Fruit fly (Drosophila melanogaster) whole organism, embryonic: ENCODE results near the gene CG4025.
A peak's percentile ranks its signal among the peaks of the same experiment; 100 is the strongest.

Experiments
- Blimp-1 ChIP-seq: fragments of 200-800 bp; sonication (Bioruptor generic); optimal IDR thresholded peaks from 3 replicates; lab custom pipeline; 2018; ENCODE audit warnings: missing biosample characterization, missing genetic modification characterization, mild to moderate bottlenecking, moderate library complexity, missing genetic modification reagents
- CG10209 ChIP-seq: fragments of 200-800 bp; sonication (Bioruptor generic); optimal IDR thresholded peaks from 3 replicates; lab custom pipeline; 2017; ENCODE audit warnings: missing biosample characterization, mild to moderate bottlenecking, missing genetic modification characterization, missing genetic modification reagents
- CG11695 ChIP-seq: fragments of 200-800 bp; sonication (Bioruptor generic); IDR thresholded peaks from 3 replicates; pipeline ENCODE4 v1.3.6; 2022; ENCODE audit warnings: missing biosample characterization, missing genetic modification characterization
- CG14710 ChIP-seq: fragments of 200-800 bp; sonication (Bioruptor generic); optimal IDR thresholded peaks from 3 replicates; lab custom pipeline; 2019; ENCODE audit warnings: missing biosample characterization, mild to moderate bottlenecking, missing genetic modification characterization, moderate library complexity
- CG1529 ChIP-seq: fragments of 200-800 bp; sonication (Bioruptor generic); optimal IDR thresholded peaks from 3 replicates; lab custom pipeline; 2018; ENCODE audit warnings: missing biosample characterization, missing genetic modification characterization
- CG1603 ChIP-seq: fragments of 200-800 bp; sonication (Bioruptor generic); optimal IDR thresholded peaks from 2 replicates; lab custom pipeline; 2019; ENCODE audit warnings: missing biosample characterization, mild to moderate bottlenecking, missing genetic modification characterization, moderate library complexity
- CG17328 ChIP-seq: fragments of 200-800 bp; sonication (Bioruptor generic); IDR thresholded peaks from 2 replicates; pipeline ENCODE4 v1.3.6; 2022; ENCODE audit warnings: missing biosample characterization, missing genetic modification characterization
- CG17359 ChIP-seq: fragments of 200-800 bp; sonication (Bioruptor generic); optimal IDR thresholded peaks from 3 replicates; lab custom pipeline; 2018; ENCODE audit warnings: missing biosample characterization, mild to moderate bottlenecking, missing genetic modification characterization, moderate library complexity
- CG18262 ChIP-seq: fragments of 200-800 bp; optimal IDR thresholded peaks from 3 replicates; lab custom pipeline; 2019; ENCODE audit warnings: missing biosample characterization, mild to moderate bottlenecking, missing genetic modification characterization, moderate library complexity
- CG1832 ChIP-seq: fragments of 200-800 bp; sonication (Bioruptor generic); optimal IDR thresholded peaks from 2 replicates; lab custom pipeline; 2017; ENCODE audit warnings: missing biosample characterization, mild to moderate bottlenecking, missing genetic modification characterization, inconsistent platforms
- CG18619 ChIP-seq: fragments of 200-800 bp; sonication (Bioruptor generic); optimal IDR thresholded peaks from 3 replicates; lab custom pipeline; 2017; ENCODE audit warnings: missing biosample characterization, mild to moderate bottlenecking, missing genetic modification characterization
- CG2712 ChIP-seq: fragments of 200-800 bp; optimal IDR thresholded peaks from 3 replicates; lab custom pipeline; 2019; ENCODE audit warnings: missing biosample characterization, mild to moderate bottlenecking, missing genetic modification characterization, moderate library complexity
- CG32532 ChIP-seq: fragments of 200-800 bp; sonication (Bioruptor generic); IDR thresholded peaks from 2 replicates; pipeline ENCODE4 v1.3.6; 2022; ENCODE audit warnings: missing biosample characterization, missing genetic modification characterization
- CG33557 ChIP-seq: fragments of 200-800 bp; sonication (Bioruptor generic); optimal IDR thresholded peaks from 2 replicates; lab custom pipeline; 2019; ENCODE audit warnings: missing biosample characterization, mild to moderate bottlenecking, missing genetic modification characterization, moderate library complexity
- CG4360 ChIP-seq: fragments of 200-800 bp; sonication (Bioruptor generic); IDR thresholded peaks from 2 replicates; pipeline ENCODE4 v1.3.6; 2022; ENCODE audit warnings: missing biosample characterization, missing genetic modification characterization
- CG4730 ChIP-seq: fragments of 200-800 bp; sonication (Bioruptor generic); IDR thresholded peaks from 2 replicates; pipeline ENCODE4 v1.3.6; 2022; ENCODE audit warnings: missing biosample characterization, missing genetic modification characterization
- CG5245 ChIP-seq: fragments of 200-800 bp; sonication (Bioruptor generic); optimal IDR thresholded peaks from 3 replicates; lab custom pipeline; 2016; ENCODE audit warnings: missing biosample characterization, missing genetic modification characterization
- CG6813 ChIP-seq: fragments of 200-800 bp; sonication (Bioruptor generic); optimal IDR thresholded peaks from 2 replicates; lab custom pipeline; 2017; ENCODE audit warnings: missing biosample characterization, missing genetic modification characterization, mild to moderate bottlenecking, moderate library complexity, missing genetic modification reagents
- CG7357 ChIP-seq: fragments of 200-800 bp; sonication (Bioruptor generic); IDR thresholded peaks from 3 replicates; pipeline ENCODE4 v1.3.6; 2022; ENCODE audit warnings: missing biosample characterization, missing genetic modification characterization
- CG7556 ChIP-seq: fragments of 200-800 bp; sonication (Bioruptor generic); optimal IDR thresholded peaks from 2 replicates; lab custom pipeline; 2017; ENCODE audit warnings: missing biosample characterization, mild to moderate bottlenecking, missing genetic modification characterization
- Dek ChIP-seq: fragments of 200-800 bp; sonication (Bioruptor generic); optimal IDR thresholded peaks from 3 replicates; lab custom pipeline; 2019; ENCODE audit warnings: missing biosample characterization, mild to moderate bottlenecking, missing genetic modification characterization, moderate library complexity
- Ets65A ChIP-seq: fragments of 200-800 bp; sonication (Bioruptor generic); peaks from one replicate; lab custom pipeline; 2016; ENCODE audit warnings: missing biosample characterization, missing genetic modification characterization
- Gsc ChIP-seq: fragments of 200-800 bp; sonication (Bioruptor generic); IDR thresholded peaks from 2 replicates; pipeline ENCODE4 v1.3.6; 2022; ENCODE audit warnings: missing biosample characterization, missing genetic modification characterization
- Hr78 ChIP-seq, 2 experiments: fragments of 200-800 bp in 1 of 2; fragments of >200 bp in 1 of 2; sonication (Bioruptor generic) in 1 of 2; optimal IDR thresholded peaks; 2 replicates each; lab custom pipeline; 2017 to 2019; ENCODE audit warnings: missing biosample characterization in 2 of 2, missing genetic modification characterization in 2 of 2, mild to moderate bottlenecking in 1 of 2, moderate library complexity in 1 of 2
- Hsf ChIP-seq: fragments of 200-800 bp; sonication (Bioruptor generic); optimal IDR thresholded peaks from 3 replicates; lab custom pipeline; 2016; ENCODE audit warnings: missing biosample characterization, missing genetic modification characterization
- Lim3 ChIP-seq: fragments of 200-800 bp; sonication (Bioruptor generic); IDR thresholded peaks from 2 replicates; pipeline ENCODE4 v1.3.6; 2022; ENCODE audit warnings: missing biosample characterization, missing genetic modification characterization
- Neu2 ChIP-seq: fragments of 200-800 bp; sonication (Bioruptor generic); optimal IDR thresholded peaks from 3 replicates; lab custom pipeline; 2016; ENCODE audit warnings: missing biosample characterization, missing genetic modification characterization, borderline replicate concordance
- Sox102F ChIP-seq: fragments of 200-800 bp; sonication (Bioruptor generic); optimal IDR thresholded peaks from 2 replicates; lab custom pipeline; 2018; ENCODE audit warnings: missing biosample characterization, mild to moderate bottlenecking, missing genetic modification characterization, moderate library complexity
- Ssrp ChIP-seq: fragments of 200-800 bp; sonication (Bioruptor generic); optimal IDR thresholded peaks from 2 replicates; lab custom pipeline; 2018; ENCODE audit warnings: missing biosample characterization, mild to moderate bottlenecking, missing genetic modification characterization, moderate library complexity
- Tbp ChIP-seq: fragments of >200 bp; optimal IDR thresholded peaks from 2 replicates; lab custom pipeline; 2018; ENCODE audit warnings: missing biosample characterization, missing genetic modification characterization
- Vsx1 ChIP-seq: fragments of 200-800 bp; sonication (Bioruptor generic); optimal IDR thresholded peaks from 2 replicates; lab custom pipeline; 2017; ENCODE audit warnings: missing biosample characterization, mild to moderate bottlenecking, missing genetic modification characterization, missing genetic modification reagents
- bsh ChIP-seq, 2 experiments: fragments of 200-800 bp; sonication (Bioruptor generic); optimal IDR thresholded peaks; 2 replicates each; lab custom pipeline; 2017 to 2018; ENCODE audit warnings: mild to moderate bottlenecking in 2 of 2, missing biosample characterization in 2 of 2, missing genetic modification characterization in 2 of 2, moderate library complexity in 1 of 2
- btn ChIP-seq: fragments of 200-800 bp; sonication (Bioruptor generic); optimal IDR thresholded peaks from 2 replicates; lab custom pipeline; 2016; ENCODE audit warnings: missing biosample characterization, missing genetic modification characterization
- cg ChIP-seq: fragments of 200-800 bp; sonication (Bioruptor generic); optimal IDR thresholded peaks from 3 replicates; lab custom pipeline; 2019; ENCODE audit warnings: missing biosample characterization, mild to moderate bottlenecking, missing genetic modification characterization, moderate library complexity
- dysf ChIP-seq: fragments of 200-800 bp; sonication (Bioruptor generic); IDR thresholded peaks from 3 replicates; pipeline ENCODE4 v1.3.6; 2022; ENCODE audit warnings: missing biosample characterization, missing genetic modification characterization
- gem ChIP-seq: fragments of 200-800 bp; sonication (Bioruptor generic); optimal IDR thresholded peaks from 2 replicates; lab custom pipeline; 2019; ENCODE audit warnings: missing biosample characterization, mild to moderate bottlenecking, missing genetic modification characterization, moderate library complexity
- grau ChIP-seq: fragments of 200-800 bp; optimal IDR thresholded peaks from 3 replicates; lab custom pipeline; 2019; ENCODE audit warnings: missing biosample characterization, mild to moderate bottlenecking, missing genetic modification characterization, moderate library complexity
- hkb ChIP-seq, 2 experiments: fragments of 200-800 bp in 1 of 2; fragments of >200 bp in 1 of 2; sonication (Bioruptor generic) in 1 of 2; IDR thresholded peaks in 1 of 2; optimal IDR thresholded peaks in 1 of 2; 2 replicates each; pipeline versions ENCODE4 v1.3.6 to Lab custom; 2017 to 2022; ENCODE audit warnings: missing biosample characterization in 1 of 2, missing genetic modification characterization in 1 of 2
- lilli ChIP-seq: fragments of 200-800 bp; sonication (Bioruptor generic); optimal IDR thresholded peaks from 3 replicates; lab custom pipeline; 2016; ENCODE audit warnings: missing biosample characterization, missing genetic modification characterization
- nmo ChIP-seq: fragments of 200-800 bp; sonication (Bioruptor generic); optimal IDR thresholded peaks from 2 replicates; lab custom pipeline; 2018; ENCODE audit warnings: missing biosample characterization, mild to moderate bottlenecking, missing genetic modification characterization, moderate library complexity
- pnt ChIP-seq: fragments of 200-800 bp; sonication (Bioruptor generic); optimal IDR thresholded peaks from 3 replicates; lab custom pipeline; 2016; ENCODE audit warnings: missing biosample characterization, missing genetic modification characterization
- psq ChIP-seq: fragments of 200-800 bp; sonication (Bioruptor generic); optimal IDR thresholded peaks from 2 replicates; lab custom pipeline; 2017; ENCODE audit warnings: missing biosample characterization, missing genetic modification characterization
- pum ChIP-seq: fragments of 200-800 bp; sonication (Bioruptor generic); optimal IDR thresholded peaks from 2 replicates; lab custom pipeline; 2016; ENCODE audit warnings: missing biosample characterization, missing genetic modification characterization
- row ChIP-seq: fragments of 200-800 bp; sonication (Bioruptor generic); IDR thresholded peaks from 3 replicates; pipeline ENCODE4 v1.3.6; 2022; ENCODE audit warnings: missing biosample characterization, missing genetic modification characterization
- tna ChIP-seq: fragments of 200-800 bp; sonication (Bioruptor generic); IDR thresholded peaks from 2 replicates; pipeline ENCODE4 v1.3.6; 2022; ENCODE audit warnings: missing biosample characterization, missing genetic modification characterization; ENCODE audit not compliant: partially characterized antibody
- unpg ChIP-seq: fragments of 200-800 bp; sonication (Bioruptor generic); optimal IDR thresholded peaks from 3 replicates; lab custom pipeline; 2018; ENCODE audit warnings: missing biosample characterization, mild to moderate bottlenecking, missing genetic modification characterization, moderate library complexity

Gene CG4025

DNA sequence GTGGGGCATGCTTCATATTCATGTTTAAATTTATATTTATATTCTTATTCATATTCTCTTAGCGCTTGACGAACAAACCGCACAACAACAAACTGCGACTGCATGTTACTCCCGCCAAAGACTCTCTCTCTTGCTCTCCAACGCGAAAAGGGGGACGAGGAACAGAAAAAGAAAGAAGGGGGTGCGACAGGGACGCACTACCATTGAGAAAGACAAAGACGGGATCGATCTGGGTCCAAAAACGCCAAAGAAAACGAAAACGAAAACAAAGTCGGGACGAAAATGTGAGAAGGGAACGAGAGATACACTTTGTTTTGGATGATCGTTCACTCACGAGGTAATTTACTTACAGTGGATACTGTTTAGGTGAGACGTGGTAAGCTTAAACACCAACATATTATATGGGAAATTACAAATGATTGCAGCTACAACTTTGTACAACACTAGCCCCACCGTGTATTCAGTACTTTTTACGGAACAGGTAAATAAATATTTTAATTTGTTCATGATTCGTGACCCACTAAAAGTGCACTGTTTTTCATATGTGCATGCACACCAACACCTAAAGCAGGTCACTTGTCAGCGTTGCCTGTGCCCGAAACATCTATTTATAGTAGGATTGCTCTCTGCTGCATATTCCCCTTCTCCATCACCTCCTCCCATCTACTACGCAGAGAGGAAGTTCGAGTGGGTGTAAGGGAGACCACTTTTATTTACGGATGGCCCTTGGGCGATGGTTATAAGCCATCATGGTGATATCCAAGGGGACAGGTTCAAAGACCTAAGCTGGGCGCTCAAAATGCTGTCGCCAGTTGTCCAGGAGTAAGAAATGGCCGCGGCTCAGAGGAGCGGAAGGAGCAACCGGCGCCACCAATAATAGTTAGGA, 45.2 kb downstream of the CG4025 start (continued):
- peak; percentile 33 for TF ChIP-seq lilli (GFP tag; lab: Kevin White, UChicago)
- TF ChIP-seq grau, result peak; percentile 96
- peak; percentile 37 for TF ChIP-seq nmo
- no peak for TF ChIP-seq hkb (optimal IDR thresholded peaks at IDR 0.05; lab: Kevin White, UChicago)
- TF ChIP-seq hkb (GFP tag; IDR thresholded peaks at IDR 0.05; lab: Robert Waterston, UW), result peak; percentile 43; the same call in 1 of the 2 replicates
- TF ChIP-seq CG10209 (GFP tag; lab: Kevin White, UChicago), result peak; percentile 31
- TF ChIP-seq pnt, result peak; percentile 36
- TF ChIP-seq CG1832 (GFP tag; lab: Kevin White, UChicago), result peak; percentile 72
- peak; percentile 63 for TF ChIP-seq row
- TF ChIP-seq psq (GFP tag; lab: Kevin White, UChicago), result peak; percentile 37
- peak in 1 of 2 experiments; percentile 10 for TF ChIP-seq Hr78 (GFP tag; optimal IDR thresholded peaks at IDR 0.05; lab: Kevin White, UChicago)
- no peak for TF ChIP-seq CG7357
- TF ChIP-seq Dek (tag; lab: Kevin White, UChicago), result peak; percentile 6
- no peak for TF ChIP-seq Tbp (GFP tag; lab: Kevin White, UChicago)
- TF ChIP-seq CG18262 (tag; lab: Kevin White, UChicago), result peak; percentile 67
- no peak for TF ChIP-seq Lim3 (GFP tag; lab: Robert Waterston, UW)
- peak; percentile 63 for TF ChIP-seq gem (tag; lab: Kevin White, UChicago)
- TF ChIP-seq Ssrp, result peak; percentile 32
- 0 out of 2 replicates have a peak, but pooled peaks have one; percentile 22 for TF ChIP-seq CG32532 (GFP tag; lab: Robert Waterston, UW)
- TF ChIP-seq CG1529 (GFP tag; lab: Kevin White, UChicago), result peak; percentile 47
- peak; percentile 39 for TF ChIP-seq CG7556 (GFP tag; lab: Kevin White, UChicago)
- TF ChIP-seq btn (GFP tag; lab: Kevin White, UChicago), result no peak
- TF ChIP-seq CG6813 (GFP tag; lab: Kevin White, UChicago), result peak; percentile 34
- TF ChIP-seq CG33557 (GFP tag; lab: Kevin White, UChicago), result peak; percentile 16
- TF ChIP-seq CG11695 (GFP tag; lab: Robert Waterston, UW), result 0 out of 3 replicates have a peak, but pooled peaks have one; percentile 43
- TF ChIP-seq dysf (GFP tag; lab: Robert Waterston, UW), result 0 out of 3 replicates have a peak, but pooled peaks have one; percentile 27
- no peak for TF ChIP-seq Neu2 (GFP tag; lab: Kevin White, UChicago)
- TF ChIP-seq CG2712 (tag; lab: Kevin White, UChicago), result peak; percentile 58
- peak; percentile 40 for TF ChIP-seq pum (GFP tag; lab: Kevin White, UChicago)
- TF ChIP-seq CG4360 (GFP tag; lab: Robert Waterston, UW), result peak; percentile 64
- TF ChIP-seq Ets65A, result peak; percentile 92
- no peak for TF ChIP-seq CG5245 (GFP tag; lab: Kevin White, UChicago)
- peak; percentile 7 for TF ChIP-seq CG18619 (GFP tag; lab: Kevin White, UChicago)
- TF ChIP-seq unpg, result peak; percentile 49
- TF ChIP-seq tna (GFP tag; lab: Robert Waterston, UW), result no peak
- TF ChIP-seq Hsf (GFP tag; lab: Kevin White, UChicago), result peak; percentile 17
- TF ChIP-seq CG1603, result peak; percentile 70
- 0 out of 2 replicates have a peak, but pooled peaks have one; percentile 8 for TF ChIP-seq CG4730 (GFP tag; lab: Robert Waterston, UW)
- TF ChIP-seq Blimp-1 (GFP tag; lab: Kevin White, UChicago), result peak; percentile 75
- no peak for TF ChIP-seq Sox102F (GFP tag; lab: Kevin White, UChicago)
- TF ChIP-seq CG17328 (GFP tag; lab: Robert Waterston, UW), result 0 out of 2 replicates have a peak, but pooled peaks have one; percentile 38
- TF ChIP-seq Vsx1 (GFP tag; lab: Kevin White, UChicago), result no peak
- peak; percentile 23 to 61 for TF ChIP-seq bsh (GFP tag; optimal IDR thresholded peaks at IDR 0.05; lab: Kevin White, UChicago)
- 0 out of 2 replicates have a peak, but pooled peaks have one; percentile 13 for TF ChIP-seq Gsc (GFP tag; lab: Robert Waterston, UW)
- TF ChIP-seq CG14710 (tag; lab: Kevin White, UChicago), result peak; percentile 32
- peak; percentile 38 for TF ChIP-seq CG17359
- TF ChIP-seq cg (GFP tag; lab: Kevin White, UChicago), result peak; percentile 9
